Fruit fly (Drosophila melanogaster) whole organism, embryonic: ENCODE results near the gene CG2157.

ENCODE experiments used
- Ada2b ChIP-seq: fragments of 200-800 bp; sonication (Bioruptor generic); IDR thresholded peaks from 2 replicates; pipeline ENCODE4 v1.3.6; 2022; ENCODE audit warnings: missing biosample characterization, missing genetic modification characterization
- B-H1 ChIP-seq: fragments of 200-800 bp; sonication (Bioruptor generic); IDR thresholded peaks from 3 replicates; pipeline ENCODE4 v1.3.6; 2022; ENCODE audit warnings: missing biosample characterization, missing genetic modification characterization
- B-H2 ChIP-seq: fragments of 200-800 bp; sonication (Bioruptor generic); optimal IDR thresholded peaks from 2 replicates; lab custom pipeline; 2018; ENCODE audit warnings: missing biosample characterization, mild to moderate bottlenecking, missing genetic modification characterization
- CG10274 ChIP-seq: fragments of 200-800 bp; sonication (Bioruptor generic); optimal IDR thresholded peaks from 3 replicates; lab custom pipeline; 2017; ENCODE audit warnings: missing biosample characterization, mild to moderate bottlenecking, missing genetic modification characterization
- CG10654 ChIP-seq: fragments of 200-800 bp; sonication (Bioruptor generic); optimal IDR thresholded peaks from 2 replicates; lab custom pipeline; 2016; ENCODE audit warnings: missing biosample characterization, missing genetic modification characterization
- CG10959 ChIP-seq: fragments of 200-800 bp; sonication (Bioruptor generic); IDR thresholded peaks from 2 replicates; pipeline ENCODE4 v1.3.6; 2022; ENCODE audit warnings: missing biosample characterization, missing genetic modification characterization
- CG11085 ChIP-seq: fragments of 200-800 bp; sonication (Bioruptor generic); IDR thresholded peaks from 2 replicates; pipeline ENCODE4 v1.3.6; 2022; ENCODE audit warnings: missing biosample characterization, missing genetic modification characterization
- CG11696 ChIP-seq: fragments of 200-800 bp; sonication (Bioruptor generic); IDR thresholded peaks from 2 replicates; pipeline ENCODE4 v1.3.6; 2022; ENCODE audit warnings: missing biosample characterization, missing genetic modification characterization
- CG12155 ChIP-seq: fragments of 200-800 bp; sonication (Bioruptor generic); optimal IDR thresholded peaks from 3 replicates; lab custom pipeline; 2016; ENCODE audit warnings: missing biosample characterization, missing genetic modification characterization
- CG12391 ChIP-seq: fragments of 200-800 bp; sonication (Bioruptor generic); optimal IDR thresholded peaks from 3 replicates; lab custom pipeline; 2018; ENCODE audit warnings: missing biosample characterization, mild to moderate bottlenecking, missing genetic modification characterization, moderate library complexity
- CG14050 ChIP-seq: fragments of 200-800 bp; sonication (Bioruptor generic); IDR thresholded peaks from 3 replicates; pipeline ENCODE4 v1.3.6; 2022; ENCODE audit warnings: missing biosample characterization, missing genetic modification characterization
- CG16863 ChIP-seq: fragments of 200-800 bp; sonication (Bioruptor generic); optimal IDR thresholded peaks from 3 replicates; lab custom pipeline; 2016; ENCODE audit warnings: missing biosample characterization, missing genetic modification characterization
- CG17802 ChIP-seq: fragments of 200-800 bp; sonication (Bioruptor generic); optimal IDR thresholded peaks from 2 replicates; lab custom pipeline; 2018; ENCODE audit warnings: missing biosample characterization, mild to moderate bottlenecking, missing genetic modification characterization, moderate library complexity
- CG17829 ChIP-seq: fragments of 200-800 bp; optimal IDR thresholded peaks from 2 replicates; lab custom pipeline; 2019; ENCODE audit warnings: missing biosample characterization, mild to moderate bottlenecking, missing genetic modification characterization, moderate library complexity
- CG18011 ChIP-seq: fragments of 200-800 bp; sonication (Bioruptor generic); optimal IDR thresholded peaks from 2 replicates; lab custom pipeline; 2017; ENCODE audit warnings: missing biosample characterization, missing genetic modification characterization, mild to moderate bottlenecking, moderate library complexity, missing genotype
- CG18476 ChIP-seq: fragments of 200-800 bp; sonication (Bioruptor generic); optimal IDR thresholded peaks from 2 replicates; lab custom pipeline; 2016; ENCODE audit warnings: missing biosample characterization, mild to moderate bottlenecking, missing genetic modification characterization
- CG18619 ChIP-seq: fragments of 200-800 bp; sonication (Bioruptor generic); optimal IDR thresholded peaks from 3 replicates; lab custom pipeline; 2017; ENCODE audit warnings: missing biosample characterization, mild to moderate bottlenecking, missing genetic modification characterization
- CG31388 ChIP-seq: fragments of 200-800 bp; sonication (Bioruptor generic); optimal IDR thresholded peaks from 2 replicates; lab custom pipeline; 2016; ENCODE audit warnings: missing biosample characterization, missing genetic modification characterization
- CG3163 ChIP-seq: fragments of 200-800 bp; sonication (Bioruptor generic); optimal IDR thresholded peaks from 3 replicates; lab custom pipeline; 2016; ENCODE audit warnings: missing biosample characterization, missing genetic modification characterization
- CG32532 ChIP-seq: fragments of 200-800 bp; sonication (Bioruptor generic); IDR thresholded peaks from 2 replicates; pipeline ENCODE4 v1.3.6; 2022; ENCODE audit warnings: missing biosample characterization, missing genetic modification characterization
- CG33557 ChIP-seq: fragments of 200-800 bp; sonication (Bioruptor generic); optimal IDR thresholded peaks from 2 replicates; lab custom pipeline; 2019; ENCODE audit warnings: missing biosample characterization, mild to moderate bottlenecking, missing genetic modification characterization, moderate library complexity
- CG3726 ChIP-seq: fragments of 200-800 bp; sonication (Bioruptor generic); IDR thresholded peaks from 3 replicates; pipeline ENCODE4, ENCODE4 v1.3.6; 2022; ENCODE audit warnings: missing biosample characterization, missing genetic modification characterization
- CG7745 ChIP-seq: fragments of 200-800 bp; sonication (Bioruptor generic); optimal IDR thresholded peaks from 2 replicates; lab custom pipeline; 2018; ENCODE audit warnings: missing biosample characterization, mild to moderate bottlenecking, missing genetic modification characterization, moderate library complexity
- Ets65A ChIP-seq: fragments of 200-800 bp; sonication (Bioruptor generic); peaks from one replicate; lab custom pipeline; 2016; ENCODE audit warnings: missing biosample characterization, missing genetic modification characterization
- Fer1 ChIP-seq: fragments of 200-800 bp; sonication (Bioruptor generic); optimal IDR thresholded peaks from 2 replicates; lab custom pipeline; 2017; ENCODE audit warnings: missing biosample characterization, mild to moderate bottlenecking, missing genetic modification characterization
- GATAe ChIP-seq: fragments of 200-800 bp; sonication (Bioruptor generic); conservative IDR thresholded peaks from 2 replicates; pipeline ENCODE4 v1.3.6; 2022; ENCODE audit warnings: missing biosample characterization, missing genetic modification characterization
- HLH3B ChIP-seq: fragments of 200-800 bp; sonication (Bioruptor generic); IDR thresholded peaks from 2 replicates; pipeline ENCODE4 v1.3.6; 2022; ENCODE audit warnings: missing biosample characterization, missing genetic modification characterization
- Mrtf ChIP-seq: fragments of 200-800 bp; sonication (Bioruptor generic); IDR thresholded peaks from 3 replicates; pipeline ENCODE4 v1.3.6; 2022; ENCODE audit warnings: missing biosample characterization, missing genetic modification characterization
- NFAT ChIP-seq: fragments of 200-800 bp; sonication (Bioruptor generic); IDR thresholded peaks from 2 replicates; pipeline ENCODE4 v1.3.6; 2022; ENCODE audit warnings: missing biosample characterization, missing genetic modification characterization
- NK7.1 ChIP-seq: fragments of 200-800 bp; sonication (Bioruptor generic); optimal IDR thresholded peaks from 3 replicates; lab custom pipeline; 2016; ENCODE audit warnings: missing biosample characterization, missing genetic modification characterization
- Nf-YB ChIP-seq: fragments of 200-800 bp; sonication (Bioruptor generic); optimal IDR thresholded peaks from 3 replicates; lab custom pipeline; 2019; ENCODE audit warnings: missing biosample characterization, mild to moderate bottlenecking, missing genetic modification characterization, moderate library complexity
- Nf-YC ChIP-seq: fragments of 200-800 bp; optimal IDR thresholded peaks from 3 replicates; lab custom pipeline; 2019; ENCODE audit warnings: missing biosample characterization, mild to moderate bottlenecking, missing genetic modification characterization, moderate library complexity
- Six4 ChIP-seq: fragments of 200-800 bp; sonication (Bioruptor generic); optimal IDR thresholded peaks from 2 replicates; lab custom pipeline; 2016; ENCODE audit warnings: missing biosample characterization, missing genetic modification characterization
- TFAM ChIP-seq: fragments of 200-800 bp; sonication (Bioruptor generic); optimal IDR thresholded peaks from 2 replicates; lab custom pipeline; 2017; ENCODE audit warnings: missing biosample characterization, missing genetic modification characterization, inconsistent platforms
- Tbp ChIP-seq: fragments of >200 bp; optimal IDR thresholded peaks from 2 replicates; lab custom pipeline; 2018; ENCODE audit warnings: missing biosample characterization, missing genetic modification characterization
- Trl ChIP-seq, 3 experiments: fragments of >200 bp in 2 of 3; fragments of 200-800 bp in 1 of 3; sonication (Bioruptor generic) in 1 of 3; optimal IDR thresholded peaks; 2 replicates in 1 of 3; 3 replicates in 2 of 3; lab custom pipeline; 2016 to 2017; ENCODE audit warnings: missing biosample characterization in 1 of 3, missing genetic modification characterization in 1 of 3
- Xbp1 ChIP-seq: fragments of 200-800 bp; sonication (Bioruptor generic); optimal IDR thresholded peaks from 3 replicates; lab custom pipeline; 2016; ENCODE audit warnings: missing biosample characterization, mild to moderate bottlenecking, missing genetic modification characterization
- az2 ChIP-seq: fragments of 200-800 bp; sonication (Bioruptor generic); optimal IDR thresholded peaks from 3 replicates; lab custom pipeline; 2016; ENCODE audit warnings: missing biosample characterization, missing genetic modification characterization
- exex ChIP-seq: fragments of 200-800 bp; sonication (Bioruptor generic); optimal IDR thresholded peaks from 4 replicates; lab custom pipeline; 2018; ENCODE audit warnings: missing biosample characterization, mild to moderate bottlenecking, missing genetic modification characterization, moderate library complexity
- gem ChIP-seq: fragments of 200-800 bp; sonication (Bioruptor generic); optimal IDR thresholded peaks from 2 replicates; lab custom pipeline; 2019; ENCODE audit warnings: missing biosample characterization, mild to moderate bottlenecking, missing genetic modification characterization, moderate library complexity
- grau ChIP-seq: fragments of 200-800 bp; optimal IDR thresholded peaks from 3 replicates; lab custom pipeline; 2019; ENCODE audit warnings: missing biosample characterization, mild to moderate bottlenecking, missing genetic modification characterization, moderate library complexity
- klu ChIP-seq: fragments of 200-800 bp; sonication (Bioruptor generic); IDR thresholded peaks from 2 replicates; pipeline ENCODE4 v1.3.6; 2022; ENCODE audit warnings: missing biosample characterization, missing genetic modification characterization
- lilli ChIP-seq: fragments of 200-800 bp; sonication (Bioruptor generic); optimal IDR thresholded peaks from 3 replicates; lab custom pipeline; 2016; ENCODE audit warnings: missing biosample characterization, missing genetic modification characterization
- mam ChIP-seq: fragments of 200-800 bp; sonication (Bioruptor generic); optimal IDR thresholded peaks from 3 replicates; lab custom pipeline; 2016; ENCODE audit warnings: missing biosample characterization, missing genetic modification characterization
- nmo ChIP-seq: fragments of 200-800 bp; sonication (Bioruptor generic); optimal IDR thresholded peaks from 2 replicates; lab custom pipeline; 2018; ENCODE audit warnings: missing biosample characterization, mild to moderate bottlenecking, missing genetic modification characterization, moderate library complexity
- nom ChIP-seq: fragments of 200-800 bp; sonication (Bioruptor generic); optimal IDR thresholded peaks from 2 replicates; lab custom pipeline; 2017; ENCODE audit warnings: missing biosample characterization, missing genetic modification characterization, mild to moderate bottlenecking, moderate library complexity, missing genetic modification reagents
- odd ChIP-seq: fragments of 200-800 bp; sonication (Bioruptor generic); optimal IDR thresholded peaks from 2 replicates; lab custom pipeline; 2017; ENCODE audit warnings: missing biosample characterization, mild to moderate bottlenecking, missing genetic modification characterization
- trem ChIP-seq: fragments of 200-800 bp; optimal IDR thresholded peaks from 3 replicates; lab custom pipeline; 2019; ENCODE audit warnings: missing biosample characterization, mild to moderate bottlenecking, missing genetic modification characterization, moderate library complexity
- unpg ChIP-seq: fragments of 200-800 bp; sonication (Bioruptor generic); optimal IDR thresholded peaks from 3 replicates; lab custom pipeline; 2018; ENCODE audit warnings: missing biosample characterization, mild to moderate bottlenecking, missing genetic modification characterization, moderate library complexity
- wdn ChIP-seq: fragments of 200-800 bp; sonication (Bioruptor generic); IDR thresholded peaks from 2 replicates; pipeline ENCODE4 v1.3.6; 2022; ENCODE audit warnings: missing biosample characterization, missing genetic modification characterization
- zen ChIP-seq: fragments of 200-800 bp; sonication (Bioruptor generic); optimal IDR thresholded peaks from 3 replicates; lab custom pipeline; 2018; ENCODE audit warnings: missing biosample characterization, mild to moderate bottlenecking, missing genetic modification characterization, moderate library complexity

CG2157 gene

dm6 chrX:10832369-10832768 is 36.7 kb upstream of the CG2157 start (continued):
- peak; percentile 58 for TF ChIP-seq unpg (GFP tag; lab: Kevin White, UChicago)
- peak; percentile 49 for TF ChIP-seq Fer1
- peak; percentile 36 for TF ChIP-seq NK7.1 (GFP tag; lab: Kevin White, UChicago)
- peak; percentile 56 for TF ChIP-seq HLH3B (GFP tag; lab: Robert Waterston, UW)
- no peak for TF ChIP-seq CG18011 (GFP tag; lab: Kevin White, UChicago)
- no peak for TF ChIP-seq TFAM (GFP tag; lab: Kevin White, UChicago)
- peak; percentile 57; the same call in 1 of the 2 replicates for TF ChIP-seq CG10959
- no peak for TF ChIP-seq wdn
- TF ChIP-seq CG10274 (GFP tag; lab: Kevin White, UChicago), result no peak
- TF ChIP-seq klu, result no peak
- no peak for TF ChIP-seq odd
- peak; percentile 69 for TF ChIP-seq grau
- no peak for TF ChIP-seq Trl (optimal IDR thresholded peaks at IDR 0.05; lab: Kevin White, UChicago)
- peak; percentile 78 for TF ChIP-seq Trl (GFP tag; optimal IDR thresholded peaks at IDR 0.05; lab: Kevin White, UChicago)
- TF ChIP-seq CG17829 (tag; lab: Kevin White, UChicago), result peak; percentile 70
- peak; percentile 68 for TF ChIP-seq gem (tag; lab: Kevin White, UChicago)
- TF ChIP-seq CG12155 (GFP tag; lab: Kevin White, UChicago), result peak; percentile 50
- TF ChIP-seq trem, result peak; percentile 40
- peak; percentile 50 for TF ChIP-seq CG16863
- no peak for TF ChIP-seq exex (tag; lab: Kevin White, UChicago)
- no peak for TF ChIP-seq Tbp (GFP tag; lab: Kevin White, UChicago)
- peak; percentile 45 for TF ChIP-seq Nf-YC (tag; lab: Kevin White, UChicago)
- TF ChIP-seq CG3163 (GFP tag; lab: Kevin White, UChicago), result peak; percentile 14
- no peak for TF ChIP-seq Nf-YB (GFP tag; lab: Kevin White, UChicago)
- TF ChIP-seq Ada2b (GFP tag; lab: Robert Waterston, UW), result no peak
- no peak for TF ChIP-seq CG3726 (GFP tag; lab: Robert Waterston, UW)
- TF ChIP-seq az2 (GFP tag; lab: Kevin White, UChicago), result peak; percentile 69
- peak; percentile 44 for TF ChIP-seq CG18619 (GFP tag; lab: Kevin White, UChicago)
- TF ChIP-seq CG17802, result peak; percentile 28
- no peak for TF ChIP-seq CG11696 (GFP tag; lab: Robert Waterston, UW)
- no peak for TF ChIP-seq CG7745 (tag; lab: Kevin White, UChicago)
- peak; percentile 50 for TF ChIP-seq CG12391 (tag; lab: Kevin White, UChicago)
- TF ChIP-seq B-H2 (GFP tag; lab: Kevin White, UChicago), result peak; percentile 71
- peak; percentile 69 for TF ChIP-seq lilli (GFP tag; lab: Kevin White, UChicago)
- peak; percentile 10; the same call in 1 of the 3 replicates for TF ChIP-seq CG14050 (GFP tag; lab: Robert Waterston, UW)
- peak; percentile 35 for TF ChIP-seq CG33557
- peak; percentile 27 for TF ChIP-seq CG10654 (GFP tag; lab: Kevin White, UChicago)
- peak; percentile 86 for TF ChIP-seq Xbp1 (GFP tag; lab: Kevin White, UChicago)
- TF ChIP-seq zen (tag; lab: Kevin White, UChicago), result peak; percentile 54
- TF ChIP-seq Ets65A (GFP tag; lab: Kevin White, UChicago), result peak; percentile 98
- TF ChIP-seq CG18476, result peak; percentile 34
- TF ChIP-seq nom (GFP tag; lab: Kevin White, UChicago), result peak; percentile 1
- TF ChIP-seq Mrtf (GFP tag; lab: Robert Waterston, UW), result peak; percentile 66; the same call in 2 of the 3 replicates
- TF ChIP-seq nmo (GFP tag; lab: Kevin White, UChicago), result peak; percentile 61
- peak; percentile 35; the same call in 2 of the 3 replicates for TF ChIP-seq B-H1 (GFP tag; lab: Robert Waterston, UW)
- peak; percentile 82 for TF ChIP-seq CG32532 (GFP tag; lab: Robert Waterston, UW)
- peak; percentile 87 for TF ChIP-seq NFAT (GFP tag; lab: Robert Waterston, UW)
- peak; percentile 73 for TF ChIP-seq CG11085 (GFP tag; lab: Robert Waterston, UW)
- TF ChIP-seq CG31388 (GFP tag; lab: Kevin White, UChicago), result peak; percentile 17
- TF ChIP-seq Six4 (GFP tag; lab: Kevin White, UChicago), result peak; percentile 20
- peak; percentile 60 for TF ChIP-seq mam (GFP tag; lab: Kevin White, UChicago)
- TF ChIP-seq GATAe (GFP tag; lab: Robert Waterston, UW), result no peak
